Worm (Caenorhabditis elegans) whole organism, early embryonic: ENCODE data around the gene hint-3.

Source experiments
- ama-1 ChIP-seq: fragments of 150-350 bp; optimal IDR thresholded peaks from 2 replicates; lab custom pipeline; 2014
- flt-1 ChIP-seq: fragments of 200-800 bp; sonication (Bioruptor generic); IDR thresholded peaks from 2 replicates; pipeline ENCODE4 v1.3.6; 2022; ENCODE audit warnings: missing genetic modification characterization, missing compliant biosample characterization

- no peak for TF ChIP-seq ama-1 (lab: Kevin White, UChicago)
- no peak for TF ChIP-seq flt-1
Measured at ce11 chrV:7747987-7748607, 12.2 kb upstream of the hint-3 start.
